Fruit fly (Drosophila melanogaster): Measurements from ENCODE around the gene Kif19A.

DNA sequence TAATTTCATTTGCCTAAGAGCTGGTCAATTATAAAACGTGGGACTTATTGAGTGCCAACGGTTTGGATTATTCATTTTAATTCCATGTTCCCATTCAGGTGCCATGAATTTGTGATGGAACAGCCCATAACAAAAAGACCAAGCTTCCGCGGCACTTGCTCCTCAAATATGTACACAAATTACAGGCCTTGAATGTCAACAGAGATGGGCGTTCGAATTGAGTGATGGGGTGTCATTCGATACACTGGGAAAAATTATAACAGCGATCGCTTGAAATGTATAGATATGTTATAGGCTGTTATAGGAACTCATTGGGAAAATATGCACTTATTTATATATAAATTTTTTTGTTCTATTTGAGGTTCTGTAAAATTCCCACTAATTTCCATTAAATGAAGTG, 2.2 kb downstream of the Kif19A start:
- TF ChIP-seq fru (GFP tag; optimal IDR thresholded peaks at IDR 0.05), result no peak
- TF ChIP-seq Myc (optimal IDR thresholded peaks at IDR 0.05), result no peak

Data from whole organism, wandering third instar larva.